Fruit fly (Drosophila melanogaster) S2 (cell line): ENCODE results near the gene GCS2alpha.

ENCODE experiments used
- CG8478 ChIP-seq: fragments of >200 bp; optimal IDR thresholded peaks from 2 replicates; lab custom pipeline; 2018
- CTCF ChIP-seq, 2 experiments: fragments of >200 bp; optimal IDR thresholded peaks; 2 replicates each; lab custom pipeline; 2018

DNA sequence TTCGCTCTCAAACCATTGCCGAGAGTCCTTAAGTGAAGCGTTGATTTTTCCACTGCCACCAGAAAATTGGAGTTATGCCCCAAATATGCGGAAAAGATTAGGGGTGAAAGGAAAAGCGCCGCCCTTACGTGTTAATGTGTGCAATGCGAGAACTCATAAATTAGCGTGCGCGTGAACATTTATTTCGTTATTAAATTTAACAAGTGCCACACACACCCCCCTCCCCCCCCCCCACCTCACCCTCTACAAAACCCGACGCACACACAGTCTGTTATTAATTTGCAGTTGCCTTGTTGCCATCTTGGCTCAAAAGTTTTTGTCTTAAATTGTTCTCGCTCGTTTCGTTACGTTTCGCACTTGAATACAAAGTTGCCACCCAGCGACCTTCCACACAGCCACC lies 17.1 kb downstream of the GCS2alpha start:
- no peak for TF ChIP-seq CTCF (optimal IDR thresholded peaks at IDR 0.05; lab: Kevin White, UChicago)
- no peak for TF ChIP-seq CG8478 (lab: Kevin White, UChicago)
